Worm (Caenorhabditis elegans) whole organism, L4 larva: ENCODE measurements around the gene F35F10.7.

Experiments
- F37D6.2 ChIP-seq: sonication (generic microtip); optimal IDR thresholded peaks from 2 replicates; lab custom pipeline; 2016; ENCODE audit warnings: mild to moderate bottlenecking, missing genetic modification characterization, missing compliant biosample characterization
- F44E2.7 ChIP-seq: fragments of 200-800 bp; sonication (Bioruptor generic); IDR thresholded peaks from 2 replicates; pipeline ENCODE4 v2.1.2; 2022; ENCODE audit warnings: missing genetic modification characterization, missing compliant biosample characterization
- F49E8.2 ChIP-seq: sonication (generic microtip); optimal IDR thresholded peaks from 2 replicates; lab custom pipeline; 2016; ENCODE audit warnings: missing compliant biosample characterization, mild to moderate bottlenecking, missing genetic modification characterization, borderline replicate concordance
- T20F7.1 ChIP-seq: fragments of 200-800 bp; sonication (Bioruptor generic); optimal IDR thresholded peaks from 2 replicates; lab custom pipeline; 2018; ENCODE audit warnings: mild to moderate bottlenecking, missing genetic modification characterization, missing compliant biosample characterization
- aha-1 ChIP-seq: fragments of 150-350 bp; peaks from one replicate; lab custom pipeline; 2014; ENCODE audit warnings: missing biosample characterization, missing genetic modification characterization
- ceh-20 ChIP-seq: fragments of 200-800 bp; sonication (Bioruptor generic); IDR thresholded peaks from 2 replicates; pipeline ENCODE4 v1.3.6; 2022; ENCODE audit warnings: missing genetic modification reagents, missing genetic modification characterization, missing compliant biosample characterization
- ceh-32 ChIP-seq: sonication (generic microtip); optimal IDR thresholded peaks from 2 replicates; lab custom pipeline; 2016; ENCODE audit warnings: mild to moderate bottlenecking, missing genetic modification characterization, missing compliant biosample characterization; ENCODE audit not compliant: poor library complexity
- ceh-82 ChIP-seq: sonication (generic microtip); optimal IDR thresholded peaks from 2 replicates; lab custom pipeline; 2017; ENCODE audit warnings: missing biosample characterization, missing genetic modification characterization
- cey-2 ChIP-seq: sonication (generic microtip); optimal IDR thresholded peaks from 3 replicates; lab custom pipeline; 2017; ENCODE audit warnings: missing genetic modification characterization, mild to moderate bottlenecking, missing compliant biosample characterization, antibody characterized with exemption, borderline replicate concordance; ENCODE audit not compliant: insufficient read depth
- ctbp-1 ChIP-seq: fragments of 200-800 bp; sonication (Bioruptor generic); IDR thresholded peaks from 2 replicates; pipeline ENCODE4 v1.3.6; 2022; ENCODE audit warnings: missing genetic modification reagents, missing genetic modification characterization, missing compliant biosample characterization
- daf-12 ChIP-seq: fragments of 150-350 bp; optimal IDR thresholded peaks from 2 replicates; lab custom pipeline; 2014; ENCODE audit warnings: missing biosample characterization, missing genetic modification reagents, missing genetic modification characterization
- daf-16 ChIP-seq, 3 experiments: sonication (generic microtip); optimal IDR thresholded peaks; 2 replicates each; lab custom pipeline; 2016 to 2017; ENCODE audit warnings: missing genetic modification characterization in 3 of 3, missing genetic modification reagents in 3 of 3, mild to moderate bottlenecking in 2 of 3, missing compliant biosample characterization in 2 of 3, missing biosample characterization in 1 of 3, moderate library complexity in 1 of 3
- dmd-6 ChIP-seq: fragments of 200-800 bp; sonication (Bioruptor generic); IDR thresholded peaks from 2 replicates; pipeline ENCODE4 v1.3.6; 2022; ENCODE audit warnings: missing genetic modification reagents, missing genetic modification characterization, missing compliant biosample characterization
- duxl-1 ChIP-seq: sonication (generic microtip); optimal IDR thresholded peaks from 2 replicates; lab custom pipeline; 2016; ENCODE audit warnings: mild to moderate bottlenecking, missing genetic modification characterization, moderate library complexity, missing compliant biosample characterization; ENCODE audit not compliant: poor library complexity
- fkh-10 ChIP-seq: fragments of 150-350 bp; optimal IDR thresholded peaks from 2 replicates; lab custom pipeline; 2014; ENCODE audit warnings: missing biosample characterization, missing genetic modification reagents, missing genetic modification characterization
- hlh-11 ChIP-seq: fragments of 200-800 bp; sonication (Bioruptor generic); optimal IDR thresholded peaks from 2 replicates; lab custom pipeline; 2018; ENCODE audit warnings: mild to moderate bottlenecking, missing genetic modification characterization, missing compliant biosample characterization
- hmg-1.1 ChIP-seq: fragments of 200-800 bp; sonication (Bioruptor generic); IDR thresholded peaks from 2 replicates; pipeline ENCODE4 v1.3.6; 2022; ENCODE audit warnings: missing genetic modification reagents, missing genetic modification characterization, missing compliant biosample characterization
- lin-29 ChIP-seq: fragments of 200-800 bp; sonication (Bioruptor generic); IDR thresholded peaks from 2 replicates; pipeline ENCODE4 v1.3.6; 2022; ENCODE audit warnings: missing genetic modification reagents, missing genetic modification characterization, missing compliant biosample characterization
- lin-39 ChIP-seq: fragments of 150-350 bp; optimal IDR thresholded peaks from 2 replicates; lab custom pipeline; 2014; ENCODE audit warnings: missing biosample characterization, missing genetic modification reagents, missing genetic modification characterization
- mdl-1 ChIP-seq, 2 experiments: fragments of 150-350 bp in 1 of 2; sonication (generic microtip) in 1 of 2; optimal IDR thresholded peaks; 2 replicates each; lab custom pipeline; 2014 to 2017; ENCODE audit warnings: missing biosample characterization in 2 of 2, missing genetic modification characterization in 2 of 2
- mes-2 ChIP-seq: sonication (generic microtip); optimal IDR thresholded peaks from 2 replicates; lab custom pipeline; 2016; ENCODE audit warnings: missing genotype, mild to moderate bottlenecking, missing genetic modification characterization, missing compliant biosample characterization; ENCODE audit not compliant: poor library complexity, severe bottlenecking
- mxl-3 ChIP-seq: fragments of 200-800 bp; sonication (Bioruptor generic); optimal IDR thresholded peaks from 2 replicates; lab custom pipeline; 2018; ENCODE audit warnings: mild to moderate bottlenecking, missing genetic modification characterization, missing compliant biosample characterization
- nhr-10 ChIP-seq: fragments of 150-350 bp; optimal IDR thresholded peaks from 2 replicates; lab custom pipeline; 2014; ENCODE audit warnings: missing biosample characterization, missing genetic modification characterization
- nhr-11 ChIP-seq: fragments of 150-350 bp; optimal IDR thresholded peaks from 2 replicates; lab custom pipeline; 2014; ENCODE audit warnings: missing biosample characterization, missing genetic modification characterization
- nhr-237 ChIP-seq: sonication (generic microtip); optimal IDR thresholded peaks from 2 replicates; lab custom pipeline; 2017; ENCODE audit warnings: missing biosample characterization, missing genetic modification characterization
- nhr-28 ChIP-seq: fragments of 150-350 bp; optimal IDR thresholded peaks from 2 replicates; lab custom pipeline; 2014; ENCODE audit warnings: missing biosample characterization, missing genetic modification characterization
- nhr-41 ChIP-seq: fragments of 200-800 bp; sonication (Bioruptor generic); IDR thresholded peaks from 2 replicates; pipeline ENCODE4 v1.3.6; 2022; ENCODE audit warnings: missing genetic modification reagents, missing genetic modification characterization, missing compliant biosample characterization
- nhr-42 ChIP-seq: fragments of 200-800 bp; sonication (Bioruptor generic); IDR thresholded peaks from 2 replicates; pipeline ENCODE4 v1.3.6; 2022; ENCODE audit warnings: missing genetic modification characterization, missing compliant biosample characterization
- nhr-48 ChIP-seq: sonication (generic microtip); optimal IDR thresholded peaks from 2 replicates; lab custom pipeline; 2016; ENCODE audit warnings: mild to moderate bottlenecking, missing genetic modification characterization, missing compliant biosample characterization
- nhr-6 ChIP-seq: fragments of 150-350 bp; optimal IDR thresholded peaks from 2 replicates; lab custom pipeline; 2014; ENCODE audit warnings: missing biosample characterization, missing genetic modification characterization
- nhr-77 ChIP-seq: fragments of 150-350 bp; optimal IDR thresholded peaks from 2 replicates; lab custom pipeline; 2014; ENCODE audit warnings: missing biosample characterization, missing genetic modification characterization
- pha-4 ChIP-seq, 2 experiments: fragments of 150-350 bp in 1 of 2; fragments of 200-800 bp in 1 of 2; sonication (Bioruptor generic) in 1 of 2; IDR thresholded peaks in 1 of 2; optimal IDR thresholded peaks in 1 of 2; 2 replicates each; pipeline versions ENCODE4 v1.3.6 to Lab custom; 2014 to 2022; ENCODE audit warnings: missing genetic modification characterization in 2 of 2, missing genetic modification reagents in 2 of 2, missing biosample characterization in 1 of 2, missing compliant biosample characterization in 1 of 2
- php-3 ChIP-seq: fragments of 200-800 bp; sonication (Bioruptor generic); IDR thresholded peaks from 2 replicates; pipeline ENCODE4 v1.3.6; 2022; ENCODE audit warnings: missing genetic modification reagents, missing genetic modification characterization, missing compliant biosample characterization
- pqm-1 ChIP-seq: sonication (generic microtip); optimal IDR thresholded peaks from 2 replicates; lab custom pipeline; 2017; ENCODE audit warnings: missing biosample characterization, missing genetic modification characterization
- rbr-2 ChIP-seq: sonication (generic microtip); optimal IDR thresholded peaks from 2 replicates; lab custom pipeline; 2016; ENCODE audit warnings: missing genotype, missing genetic modification characterization, missing compliant biosample characterization
- saeg-2 ChIP-seq: fragments of 200-800 bp; sonication (Bioruptor generic); IDR thresholded peaks from 2 replicates; pipeline ENCODE4 v1.3.6; 2022; ENCODE audit warnings: missing genetic modification reagents, missing genetic modification characterization, missing compliant biosample characterization
- snpc-1.2 ChIP-seq: fragments of 200-800 bp; sonication (Bioruptor generic); IDR thresholded peaks from 2 replicates; pipeline ENCODE4 v1.3.6; 2022; ENCODE audit warnings: missing genetic modification reagents, missing genetic modification characterization, missing compliant biosample characterization
- snpc-4 ChIP-seq: fragments of 150-350 bp; optimal IDR thresholded peaks from 2 replicates; lab custom pipeline; 2014; ENCODE audit warnings: missing biosample characterization, missing genetic modification characterization
- spr-3 ChIP-seq: fragments of 200-800 bp; sonication (Bioruptor generic); optimal IDR thresholded peaks from 2 replicates; lab custom pipeline; 2018; ENCODE audit warnings: mild to moderate bottlenecking, missing genetic modification characterization, missing compliant biosample characterization
- tra-1 ChIP-seq: fragments of 200-800 bp; sonication (Bioruptor generic); IDR thresholded peaks from 2 replicates; pipeline ENCODE4 v1.3.6; 2022; ENCODE audit warnings: missing genetic modification reagents, missing genetic modification characterization, missing compliant biosample characterization
- unc-62 ChIP-seq, 3 experiments: fragments of 150-350 bp in 1 of 3; sonication (generic microtip); optimal IDR thresholded peaks in 2 of 3; peaks in 1 of 3; 1 replicate in 1 of 3; 2 replicates in 2 of 3; lab custom pipeline; 2014 to 2017; ENCODE audit warnings: missing biosample characterization in 3 of 3, missing genetic modification characterization in 3 of 3, missing genetic modification reagents in 3 of 3, missing genotype in 1 of 3
- ztf-7 ChIP-seq: fragments of 150-350 bp; optimal IDR thresholded peaks from 2 replicates; lab custom pipeline; 2014; ENCODE audit warnings: missing biosample characterization, missing genetic modification characterization

F35F10.7 gene

DNA sequence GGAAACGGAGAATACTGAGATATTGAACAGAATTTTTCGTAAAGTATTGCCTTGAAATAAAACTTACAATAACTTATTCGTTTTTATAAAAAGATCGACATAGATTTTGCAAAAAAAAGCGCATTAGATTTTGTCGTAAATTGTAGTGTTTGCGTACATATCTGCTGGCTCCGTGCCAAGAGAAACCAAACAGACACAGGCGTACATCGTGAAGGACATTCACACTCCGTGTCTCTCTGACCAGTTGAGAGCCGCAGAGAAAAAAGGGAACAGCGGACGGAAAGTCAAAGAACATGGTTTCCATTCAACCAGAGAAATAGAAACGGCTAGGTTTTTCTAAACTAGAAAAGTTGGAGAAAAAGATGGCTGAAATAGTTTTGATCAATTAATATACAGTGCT, 28.1 kb upstream of the F35F10.7 start, which contains the start of gene arrd-19 (continued):
- TF ChIP-seq ctbp-1 (GFP tag; lab: Robert Waterston, UW) = peak; percentile 86
- TF ChIP-seq dmd-6 (GFP tag; lab: Robert Waterston, UW) = peak; percentile 92
- no peak for TF ChIP-seq F44E2.7 (GFP tag; lab: Robert Waterston, UW)
- TF ChIP-seq pha-4 (GFP tag; IDR thresholded peaks at IDR 0.05; lab: Robert Waterston, UW) = no peak
- peak; percentile 54 for TF ChIP-seq pha-4 (tag; optimal IDR thresholded peaks at IDR 0.05; lab: Kevin White, UChicago)
- no peak for TF ChIP-seq ceh-82 (tag; lab: Kevin White, UChicago)
- peak; percentile 74 for TF ChIP-seq nhr-11
- TF ChIP-seq aha-1 = peak; percentile 99
- TF ChIP-seq fkh-10 = peak; percentile 72
- TF ChIP-seq hlh-11 (tag; lab: Kevin White, UChicago) = peak; percentile 93
- no peak for TF ChIP-seq nhr-41
- TF ChIP-seq ceh-20 (GFP tag; lab: Robert Waterston, UW) = peak; percentile 61; the same call in 1 of the 2 replicates
- peak; percentile 93 for TF ChIP-seq hmg-1.1 (GFP tag; lab: Robert Waterston, UW)
- TF ChIP-seq mes-2 (tag; lab: Kevin White, UChicago) = peak; percentile 80
- peak; percentile 58; the same call in 1 of the 2 replicates for TF ChIP-seq lin-29 (GFP tag; lab: Robert Waterston, UW)
- peak; percentile 72 for TF ChIP-seq mxl-3
- peak; percentile 80; the same call in 1 of the 2 replicates for TF ChIP-seq saeg-2 (GFP tag; lab: Robert Waterston, UW)
- TF ChIP-seq daf-16 (GFP tag; optimal IDR thresholded peaks at IDR 0.05; lab: Kevin White, UChicago) = peak in 1 of 2 experiments; percentile 5
- TF ChIP-seq daf-16 (tag; optimal IDR thresholded peaks at IDR 0.05; lab: Kevin White, UChicago) = peak; percentile 62
- TF ChIP-seq mdl-1 (tag; optimal IDR thresholded peaks at IDR 0.05; lab: Kevin White, UChicago) = peak in 1 of 2 experiments; percentile 85
- no peak for TF ChIP-seq F49E8.2 (tag; lab: Kevin White, UChicago)
- TF ChIP-seq nhr-6 = peak; percentile 57
- no peak for TF ChIP-seq snpc-4
- TF ChIP-seq pqm-1 (tag; lab: Kevin White, UChicago) = peak; percentile 32
- peak; percentile 41 for TF ChIP-seq F37D6.2
- no peak; the same call in 1 of the 2 replicates for TF ChIP-seq nhr-42 (GFP tag; lab: Robert Waterston, UW)
- TF ChIP-seq duxl-1 (tag; lab: Kevin White, UChicago) = peak; percentile 79
- TF ChIP-seq lin-39 (tag; lab: Kevin White, UChicago) = no peak

DNA sequence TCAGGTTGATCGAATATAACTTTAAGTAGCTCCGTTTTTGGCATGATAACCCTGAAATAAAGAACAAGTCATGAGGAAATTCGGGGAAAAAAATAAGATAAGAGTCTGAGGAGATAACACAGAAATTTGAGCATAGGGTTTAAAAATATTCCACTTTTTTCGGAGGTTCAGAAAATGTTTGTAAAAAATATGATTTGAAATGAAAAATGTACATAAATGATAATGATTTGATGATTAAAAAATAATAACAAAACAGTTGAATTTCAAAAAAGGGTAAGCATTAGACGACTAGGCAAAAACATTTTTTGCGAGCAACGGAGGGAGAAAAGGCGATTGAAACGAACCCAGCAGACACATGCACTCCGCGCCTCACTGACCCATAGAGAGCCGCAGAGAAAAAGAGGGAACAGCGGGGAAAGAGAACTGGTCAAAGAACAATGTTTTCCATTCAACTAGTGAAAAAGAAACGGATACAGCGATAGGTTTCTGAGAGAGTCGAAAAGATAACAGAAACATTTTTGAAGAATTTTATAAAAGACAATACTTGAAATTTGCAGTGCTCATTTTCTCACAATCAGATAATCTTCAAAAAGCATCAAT, 24.9 kb upstream of the F35F10.7 start, which contains the start of gene arrd-18:
arrd-18 (minus strand) TSS at position 51 of the 600 bp plus-strand sequence.
- TF ChIP-seq unc-62 (GFP tag; optimal IDR thresholded peaks at IDR 0.05 in 1 of 2; lab: Kevin White, UChicago) = peak in 1 of 2 experiments; percentile 56
- TF ChIP-seq unc-62 (tag; optimal IDR thresholded peaks at IDR 0.05; lab: Kevin White, UChicago) = no peak
- peak; percentile 73 for TF ChIP-seq hlh-11 (tag; lab: Kevin White, UChicago)
- TF ChIP-seq ceh-82 (tag; lab: Kevin White, UChicago) = no peak
- TF ChIP-seq nhr-10 = no peak
- no peak for TF ChIP-seq spr-3 (GFP tag; lab: Kevin White, UChicago)
- no peak for TF ChIP-seq lin-29 (GFP tag; lab: Robert Waterston, UW)
- TF ChIP-seq F37D6.2 = no peak
- TF ChIP-seq dmd-6 (GFP tag; lab: Robert Waterston, UW) = no peak; the same call in 1 of the 2 replicates
- TF ChIP-seq mxl-3 = peak; percentile 34
- TF ChIP-seq daf-12 (tag; lab: Kevin White, UChicago) = no peak
- TF ChIP-seq snpc-1.2 (GFP tag; lab: Robert Waterston, UW) = no peak; the same call in 1 of the 2 replicates
- no peak for TF ChIP-seq nhr-237 (tag; lab: Kevin White, UChicago)
- peak; percentile 18; the same call in 1 of the 2 replicates for TF ChIP-seq php-3
- no peak for TF ChIP-seq duxl-1 (tag; lab: Kevin White, UChicago)
- TF ChIP-seq snpc-4 = no peak
- peak; percentile 70 for TF ChIP-seq nhr-48 (tag; lab: Kevin White, UChicago)
- no peak for TF ChIP-seq nhr-41
- peak; percentile 59 for TF ChIP-seq ctbp-1 (GFP tag; lab: Robert Waterston, UW)
- no peak for TF ChIP-seq T20F7.1 (GFP tag; lab: Kevin White, UChicago)
- TF ChIP-seq mdl-1 (tag; optimal IDR thresholded peaks at IDR 0.05; lab: Kevin White, UChicago) = peak in 1 of 2 experiments; percentile 51
- peak; percentile 43 for TF ChIP-seq nhr-77
- TF ChIP-seq ztf-7 (tag; lab: Kevin White, UChicago) = no peak
- 0 out of 2 replicates have a peak, but pooled peaks have one; percentile 10 for TF ChIP-seq tra-1
- TF ChIP-seq cey-2 = no peak
- TF ChIP-seq nhr-28 (tag; lab: Kevin White, UChicago) = peak; percentile 56
- TF ChIP-seq aha-1 = peak; percentile 78
- TF ChIP-seq nhr-11 = peak; percentile 4
- no peak for TF ChIP-seq ceh-32
- no peak for TF ChIP-seq rbr-2
- no peak for TF ChIP-seq saeg-2 (GFP tag; lab: Robert Waterston, UW)
- peak; percentile 83 for TF ChIP-seq hmg-1.1 (GFP tag; lab: Robert Waterston, UW)
